Worm (Caenorhabditis elegans) whole organism, L3 larva: ENCODE results near the gene F56D6.20.

Experiments
- R02D3.7 ChIP-seq: fragments of 150-350 bp; optimal IDR thresholded peaks from 2 replicates; lab custom pipeline; 2014; ENCODE audit warnings: missing biosample characterization, missing genetic modification characterization
- ZK546.5 ChIP-seq: sonication (generic microtip); optimal IDR thresholded peaks from 2 replicates; lab custom pipeline; 2017; ENCODE audit warnings: missing biosample characterization, missing genetic modification characterization
- aly-2 ChIP-seq: fragments of 150-350 bp; optimal IDR thresholded peaks from 2 replicates; lab custom pipeline; 2014; ENCODE audit warnings: missing biosample characterization, missing genetic modification characterization
- ama-1 ChIP-seq: fragments of 150-350 bp; optimal IDR thresholded peaks from 2 replicates; lab custom pipeline; 2018
- ceh-16 ChIP-seq: sonication (generic microtip); optimal IDR thresholded peaks from 2 replicates; lab custom pipeline; 2017; ENCODE audit warnings: missing biosample characterization, missing genetic modification characterization
- ceh-28 ChIP-seq: fragments of 150-350 bp; optimal IDR thresholded peaks from 2 replicates; lab custom pipeline; 2014; ENCODE audit warnings: missing biosample characterization, missing genetic modification reagents, missing genetic modification characterization
- ceh-82 ChIP-seq: fragments of 150-350 bp; optimal IDR thresholded peaks from 2 replicates; lab custom pipeline; 2014; ENCODE audit warnings: missing biosample characterization, missing genetic modification characterization
- ceh-9 ChIP-seq: sonication (generic microtip); optimal IDR thresholded peaks from 2 replicates; lab custom pipeline; 2018; ENCODE audit warnings: missing biosample characterization, missing genetic modification characterization
- daf-12 ChIP-seq: fragments of 150-350 bp; optimal IDR thresholded peaks from 2 replicates; lab custom pipeline; 2014; ENCODE audit warnings: missing biosample characterization, missing genetic modification reagents, missing genetic modification characterization
- egl-27 ChIP-seq: sonication (generic microtip); optimal IDR thresholded peaks from 4 replicates; lab custom pipeline; 2017; ENCODE audit warnings: missing biosample characterization, missing genetic modification reagents, missing genetic modification characterization
- egl-5 ChIP-seq: fragments of 150-350 bp; optimal IDR thresholded peaks from 2 replicates; lab custom pipeline; 2017; ENCODE audit warnings: missing biosample characterization, missing genetic modification reagents, missing genetic modification characterization, inconsistent platforms
- elt-1 ChIP-seq: fragments of 150-350 bp; optimal IDR thresholded peaks from 2 replicates; lab custom pipeline; 2014; ENCODE audit warnings: missing biosample characterization, missing genetic modification characterization
- elt-2 ChIP-seq: sonication (generic microtip); optimal IDR thresholded peaks from 2 replicates; lab custom pipeline; 2016; ENCODE audit warnings: missing genetic modification reagents, mild to moderate bottlenecking, missing genetic modification characterization, missing compliant biosample characterization
- elt-3 ChIP-seq, 3 experiments: fragments of 150-350 bp in 1 of 3; sonication (generic microtip) in 2 of 3; optimal IDR thresholded peaks; 2 replicates in 2 of 3; 4 replicates in 1 of 3; lab custom pipeline; 2014 to 2017; ENCODE audit warnings: missing biosample characterization in 3 of 3, missing genetic modification characterization in 3 of 3
- fkh-10 ChIP-seq: sonication (generic microtip); optimal IDR thresholded peaks from 2 replicates; lab custom pipeline; 2017; ENCODE audit warnings: missing biosample characterization, missing genetic modification reagents, missing genetic modification characterization
- fos-1 ChIP-seq: fragments of 150-350 bp; optimal IDR thresholded peaks from 2 replicates; lab custom pipeline; 2014; ENCODE audit warnings: missing biosample characterization, missing genetic modification characterization
- jun-1 ChIP-seq: fragments of 150-350 bp; optimal IDR thresholded peaks from 2 replicates; lab custom pipeline; 2014; ENCODE audit warnings: missing biosample characterization, missing genetic modification reagents, missing genetic modification characterization
- lin-15B ChIP-seq: fragments of 150-350 bp; optimal IDR thresholded peaks from 2 replicates; lab custom pipeline; 2014; ENCODE audit warnings: missing biosample characterization, missing genetic modification characterization
- lin-39 ChIP-seq: fragments of 150-350 bp; optimal IDR thresholded peaks from 2 replicates; lab custom pipeline; 2018; ENCODE audit warnings: missing biosample characterization, missing genetic modification reagents, missing genetic modification characterization
- lsy-12 ChIP-seq: sonication (generic microtip); optimal IDR thresholded peaks from 2 replicates; lab custom pipeline; 2016; ENCODE audit warnings: mild to moderate bottlenecking, missing genetic modification characterization, missing compliant biosample characterization
- mdl-1 ChIP-seq: fragments of 150-350 bp; optimal IDR thresholded peaks from 2 replicates; lab custom pipeline; 2014; ENCODE audit warnings: missing biosample characterization, missing genetic modification characterization
- mml-1 ChIP-seq: fragments of 150-350 bp; sonication (generic microtip); optimal IDR thresholded peaks from 3 replicates; lab custom pipeline; 2014; ENCODE audit warnings: missing biosample characterization, missing genetic modification characterization
- nfya-1 ChIP-seq: sonication (generic microtip); optimal IDR thresholded peaks from 2 replicates; lab custom pipeline; 2017; ENCODE audit warnings: missing genetic modification characterization, mild to moderate bottlenecking, missing compliant biosample characterization, antibody characterized with exemption, moderate library complexity; ENCODE audit not compliant: insufficient read depth
- nhr-11 ChIP-seq: fragments of 150-350 bp; optimal IDR thresholded peaks from 2 replicates; lab custom pipeline; 2014; ENCODE audit warnings: missing biosample characterization, missing genetic modification characterization
- nhr-23 ChIP-seq: fragments of 150-350 bp; optimal IDR thresholded peaks from 2 replicates; lab custom pipeline; 2014; ENCODE audit warnings: missing biosample characterization, missing genetic modification reagents, missing genetic modification characterization
- nhr-237 ChIP-seq: fragments of 150-350 bp; optimal IDR thresholded peaks from 2 replicates; lab custom pipeline; 2014; ENCODE audit warnings: missing biosample characterization, missing genetic modification characterization
- nhr-25 ChIP-seq: sonication (generic microtip); optimal IDR thresholded peaks from 2 replicates; lab custom pipeline; 2017; ENCODE audit warnings: missing biosample characterization, missing genetic modification characterization
- nhr-28 ChIP-seq: fragments of 150-350 bp; optimal IDR thresholded peaks from 2 replicates; lab custom pipeline; 2014; ENCODE audit warnings: missing biosample characterization, missing genetic modification characterization
- nhr-43 ChIP-seq: sonication (generic microtip); optimal IDR thresholded peaks from 2 replicates; lab custom pipeline; 2016; ENCODE audit warnings: mild to moderate bottlenecking, missing genetic modification characterization, missing compliant biosample characterization; ENCODE audit not compliant: poor library complexity, severe bottlenecking
- nhr-76 ChIP-seq: fragments of 150-350 bp; sonication (generic microtip); optimal IDR thresholded peaks from 5 replicates; lab custom pipeline; 2014; ENCODE audit warnings: missing biosample characterization, missing genetic modification characterization
- pha-4 ChIP-seq: fragments of 150-350 bp; optimal IDR thresholded peaks from 2 replicates; lab custom pipeline; 2014; ENCODE audit warnings: missing biosample characterization, missing genetic modification reagents, missing genetic modification characterization
- pqm-1 ChIP-seq: fragments of 150-350 bp; optimal IDR thresholded peaks from 2 replicates; lab custom pipeline; 2017; ENCODE audit warnings: missing biosample characterization, missing genetic modification characterization, inconsistent platforms
- snpc-4 ChIP-seq: fragments of 150-350 bp; optimal IDR thresholded peaks from 2 replicates; lab custom pipeline; 2014; ENCODE audit warnings: missing biosample characterization, missing genetic modification characterization
- tbx-2 ChIP-seq: sonication (generic microtip); optimal IDR thresholded peaks from 2 replicates; lab custom pipeline; 2016; ENCODE audit warnings: mild to moderate bottlenecking, missing genetic modification characterization, missing compliant biosample characterization
- unc-39 ChIP-seq: sonication (generic microtip); optimal IDR thresholded peaks from 4 replicates; lab custom pipeline; 2017; ENCODE audit warnings: missing biosample characterization, missing genetic modification characterization
- unc-62 ChIP-seq: fragments of 150-350 bp; sonication (generic microtip); optimal IDR thresholded peaks from 4 replicates; lab custom pipeline; 2014; ENCODE audit warnings: missing biosample characterization, missing genetic modification reagents, missing genetic modification characterization
- ztf-11 ChIP-seq: fragments of 150-350 bp; optimal IDR thresholded peaks from 2 replicates; lab custom pipeline; 2014; ENCODE audit warnings: missing biosample characterization, missing genetic modification characterization

F56D6.20 gene

DNA sequence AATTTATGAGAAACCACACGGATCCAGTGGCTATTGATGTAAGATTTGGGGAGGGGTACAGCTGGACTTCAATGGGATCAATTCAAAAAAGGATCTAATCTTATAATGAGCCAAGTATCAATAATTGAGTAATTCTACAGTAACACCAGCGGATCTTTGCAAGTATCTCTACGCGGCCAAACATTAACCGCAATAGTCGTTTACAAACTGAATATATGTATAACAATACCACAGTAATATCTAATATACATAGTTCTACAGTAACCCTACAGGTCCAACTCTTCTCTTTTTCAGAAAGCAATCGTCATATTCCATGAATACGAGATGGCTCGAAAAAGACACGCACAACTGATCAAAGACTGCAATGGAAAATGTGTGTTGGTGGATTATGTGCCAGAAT, 20.7 kb upstream of the F56D6.20 start, which contains the start of gene F56D6.9:
TSS of gene F56D6.9 (plus strand) at position 301 of the 400 bp plus-strand sequence.
- TF ChIP-seq elt-1 (tag; lab: Kevin White, UChicago) (no peak), nhr-28 (tag; lab: Kevin White, UChicago) (no peak), lin-15B (tag; lab: Kevin White, UChicago) (no peak), mdl-1 (tag; lab: Kevin White, UChicago) (no peak), nhr-23 (tag; lab: Kevin White, UChicago) (no peak), R02D3.7 (tag; lab: Kevin White, UChicago) (no peak), nhr-11 (tag; lab: Kevin White, UChicago) (no peak), fos-1 (tag; lab: Kevin White, UChicago) (no peak), lin-39 (tag; lab: Kevin White, UChicago) (no peak), aly-2 (tag; lab: Kevin White, UChicago) (no peak), nhr-25 (tag; lab: Kevin White, UChicago) (no peak), ceh-9 (tag; lab: Kevin White, UChicago) (no peak), nfya-1 (no peak), egl-27 (tag; lab: Kevin White, UChicago) (no peak), ceh-28 (tag; lab: Kevin White, UChicago) (no peak), lsy-12 (tag; lab: Kevin White, UChicago) (no peak), nhr-237 (no peak), egl-5 (tag; lab: Kevin White, UChicago) (no peak), unc-39 (tag; lab: Kevin White, UChicago) (no peak), mml-1 (no peak)

DNA sequence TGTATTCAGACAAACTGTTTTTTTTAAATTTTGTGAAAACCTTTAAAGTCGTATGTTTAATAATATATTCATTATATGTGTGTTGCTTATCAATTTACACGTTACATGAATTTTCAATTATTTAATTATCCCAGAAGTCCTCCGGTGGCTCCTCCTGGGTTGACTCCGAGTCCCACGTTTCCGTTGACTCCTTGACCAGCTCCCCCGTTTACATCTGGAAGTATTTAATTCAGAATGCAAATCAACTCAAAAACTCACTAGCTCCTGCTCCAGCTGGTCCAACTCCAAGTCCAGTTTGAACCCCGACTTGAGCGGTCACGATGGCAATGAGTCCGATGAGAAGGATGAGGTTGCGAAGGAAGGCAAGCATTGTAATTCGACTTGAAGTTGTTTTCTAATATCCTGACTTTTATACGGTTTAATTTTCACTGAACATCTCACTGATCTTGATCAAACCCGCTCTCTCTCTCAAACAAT, 18.7 kb upstream of the F56D6.20 start, which contains the start of gene F56D6.8:
TSS of gene F56D6.8 (minus strand) at position 427 of the 477 bp plus-strand sequence.
- TF ChIP-seq nhr-11 (tag; lab: Kevin White, UChicago) (no peak), mdl-1 (tag; lab: Kevin White, UChicago) (no peak), ZK546.5 (tag; lab: Kevin White, UChicago) (no peak), jun-1 (tag; lab: Kevin White, UChicago) (no peak), lin-15B (tag; lab: Kevin White, UChicago) (no peak), fkh-10 (GFP tag; lab: Kevin White, UChicago) (no peak), ceh-9 (tag; lab: Kevin White, UChicago) (no peak), nhr-25 (tag; lab: Kevin White, UChicago) (no peak), ceh-82 (no peak), ceh-28 (tag; lab: Kevin White, UChicago) (no peak), nhr-28 (tag; lab: Kevin White, UChicago) (no peak), ceh-16 (tag; lab: Kevin White, UChicago) (no peak), ama-1 (lab: Kevin White, UChicago) (no peak), tbx-2 (no peak), nhr-76 (tag; lab: Kevin White, UChicago) (no peak), elt-3 (tag; optimal IDR thresholded peaks at IDR 0.05; lab: Kevin White, UChicago) (no peak), daf-12 (tag; lab: Kevin White, UChicago) (no peak), unc-62 (GFP tag; lab: Kevin White, UChicago) (no peak)
- TF ChIP-seq, all 47 proteins: peak for 0

DNA sequence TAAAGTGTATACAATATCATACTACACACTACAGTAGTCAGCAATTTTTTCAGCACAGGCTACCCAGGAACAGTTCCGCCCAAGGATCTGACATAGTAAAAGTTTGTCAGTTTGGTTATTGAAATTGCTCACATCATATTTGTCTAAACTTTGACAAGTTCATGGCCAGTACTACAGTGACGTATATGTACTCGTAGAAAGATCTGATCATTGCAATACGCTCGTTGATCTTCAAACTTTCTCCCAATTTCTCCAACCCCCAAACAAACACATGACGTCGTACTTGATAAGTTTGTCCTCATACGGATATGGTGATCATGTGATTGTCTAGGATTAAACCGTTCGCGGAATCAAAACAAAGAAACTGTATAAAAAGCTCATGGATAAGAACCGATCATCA, 17.9 kb upstream of the F56D6.20 start, which contains the start of gene dct-8:
TSS of gene dct-8 (plus strand) at position 301 of the 400 bp plus-strand sequence.
- no peak for TF ChIP-seq egl-27 (tag; lab: Kevin White, UChicago)
- TF ChIP-seq ceh-28 (tag; lab: Kevin White, UChicago): no peak
- no peak for TF ChIP-seq elt-2 (tag; lab: Kevin White, UChicago)
- no peak for TF ChIP-seq snpc-4 (tag; lab: Kevin White, UChicago)
- TF ChIP-seq pha-4 (tag; lab: Kevin White, UChicago): no peak
- no peak for TF ChIP-seq ZK546.5 (tag; lab: Kevin White, UChicago)
- TF ChIP-seq fkh-10 (GFP tag; lab: Kevin White, UChicago): no peak
- TF ChIP-seq ceh-9 (tag; lab: Kevin White, UChicago): no peak
- TF ChIP-seq lin-15B (tag; lab: Kevin White, UChicago): no peak
- no peak for TF ChIP-seq lin-39 (tag; lab: Kevin White, UChicago)
- TF ChIP-seq ztf-11 (tag; lab: Kevin White, UChicago): no peak
- no peak for TF ChIP-seq ceh-82
- TF ChIP-seq nhr-237: no peak
- no peak for TF ChIP-seq elt-3 (tag; optimal IDR thresholded peaks at IDR 0.05; lab: Kevin White, UChicago)
- no peak for TF ChIP-seq pqm-1 (tag; lab: Kevin White, UChicago)
- TF ChIP-seq nhr-43 (tag; lab: Kevin White, UChicago): no peak
